Fruit fly (Drosophila melanogaster) whole organism, embryonic: ENCODE measurements around the gene BomBc3.

Experiments used
- Abd-B ChIP-seq: fragments of 200-800 bp; sonication (Bioruptor generic); optimal IDR thresholded peaks from 2 replicates; lab custom pipeline; 2018; ENCODE audit warnings: missing biosample characterization, mild to moderate bottlenecking, missing genetic modification characterization, moderate library complexity
- Atf6 ChIP-seq: fragments of 200-800 bp; sonication (Bioruptor generic); IDR thresholded peaks from 2 replicates; pipeline ENCODE4 v1.3.6; 2022; ENCODE audit warnings: missing biosample characterization, missing genetic modification characterization
- CG15269 ChIP-seq: fragments of 200-800 bp; sonication (Bioruptor generic); optimal IDR thresholded peaks from 2 replicates; lab custom pipeline; 2018; ENCODE audit warnings: missing biosample characterization, mild to moderate bottlenecking, missing genetic modification characterization, moderate library complexity
- CG15479 ChIP-seq: fragments of 200-800 bp; sonication (Bioruptor generic); optimal IDR thresholded peaks from 3 replicates; lab custom pipeline; 2019; ENCODE audit warnings: missing biosample characterization, mild to moderate bottlenecking, missing genetic modification characterization, moderate library complexity
- CG18262 ChIP-seq: fragments of 200-800 bp; optimal IDR thresholded peaks from 3 replicates; lab custom pipeline; 2019; ENCODE audit warnings: missing biosample characterization, mild to moderate bottlenecking, missing genetic modification characterization, moderate library complexity
- CG18764 ChIP-seq: fragments of 200-800 bp; sonication (Bioruptor generic); optimal IDR thresholded peaks from 3 replicates; lab custom pipeline; 2016; ENCODE audit warnings: missing biosample characterization, missing genetic modification characterization
- CG2120 ChIP-seq: fragments of 200-800 bp; sonication (Bioruptor generic); optimal IDR thresholded peaks from 3 replicates; lab custom pipeline; 2016; ENCODE audit warnings: missing biosample characterization, missing genetic modification characterization
- CG2199 ChIP-seq: fragments of 200-800 bp; sonication (Bioruptor generic); IDR thresholded peaks from 3 replicates; pipeline ENCODE4 v1.3.6; 2022; ENCODE audit warnings: missing biosample characterization, missing genetic modification characterization
- CG3065 ChIP-seq: fragments of 200-800 bp; sonication (Bioruptor generic); optimal IDR thresholded peaks from 2 replicates; lab custom pipeline; 2016; ENCODE audit warnings: missing biosample characterization, missing genetic modification characterization
- CG32767 ChIP-seq: fragments of 200-800 bp; sonication (Bioruptor generic); IDR thresholded peaks from 2 replicates; pipeline ENCODE4 v1.3.6; 2022; ENCODE audit warnings: missing biosample characterization, missing genetic modification characterization
- CG3847 ChIP-seq: fragments of 200-800 bp; sonication (Bioruptor generic); IDR thresholded peaks from 2 replicates; pipeline ENCODE4 v1.3.6; 2022; ENCODE audit warnings: missing biosample characterization, missing genetic modification characterization
- CG4360 ChIP-seq: fragments of 200-800 bp; sonication (Bioruptor generic); IDR thresholded peaks from 2 replicates; pipeline ENCODE4 v1.3.6; 2022; ENCODE audit warnings: missing biosample characterization, missing genetic modification characterization
- CG4617 ChIP-seq: fragments of 200-800 bp; sonication (Bioruptor generic); optimal IDR thresholded peaks from 3 replicates; lab custom pipeline; 2016; ENCODE audit warnings: missing biosample characterization, missing genetic modification characterization, borderline replicate concordance
- CG6683 ChIP-seq: fragments of 200-800 bp; sonication (Bioruptor generic); optimal IDR thresholded peaks from 2 replicates; lab custom pipeline; 2017; ENCODE audit warnings: missing biosample characterization, mild to moderate bottlenecking, missing genetic modification characterization, missing genetic modification reagents
- CG7745 ChIP-seq: fragments of 200-800 bp; sonication (Bioruptor generic); optimal IDR thresholded peaks from 2 replicates; lab custom pipeline; 2018; ENCODE audit warnings: missing biosample characterization, mild to moderate bottlenecking, missing genetic modification characterization, moderate library complexity
- CG7963 ChIP-seq: fragments of 200-800 bp; sonication (Bioruptor generic); IDR thresholded peaks from 3 replicates; pipeline ENCODE4 v1.3.6; 2022; ENCODE audit warnings: missing biosample characterization, missing genetic modification characterization; ENCODE audit not compliant: partially characterized antibody
- CG8478 ChIP-seq: fragments of >200 bp; optimal IDR thresholded peaks from 2 replicates; lab custom pipeline; 2018
- CG9817 ChIP-seq: fragments of 200-800 bp; sonication (Bioruptor generic); optimal IDR thresholded peaks from 2 replicates; lab custom pipeline; 2018; ENCODE audit warnings: missing biosample characterization, mild to moderate bottlenecking, missing genetic modification characterization, moderate library complexity
- E2f1 ChIP-seq: fragments of 200-800 bp; sonication (Bioruptor generic); IDR thresholded peaks from 2 replicates; pipeline ENCODE4 v1.3.6; 2022; ENCODE audit warnings: missing biosample characterization, missing genetic modification characterization
- Ets65A ChIP-seq: fragments of 200-800 bp; sonication (Bioruptor generic); peaks from one replicate; lab custom pipeline; 2016; ENCODE audit warnings: missing biosample characterization, missing genetic modification characterization
- Hmx ChIP-seq: fragments of 200-800 bp; sonication (Bioruptor generic); optimal IDR thresholded peaks from 2 replicates; lab custom pipeline; 2016; ENCODE audit warnings: missing biosample characterization, missing genetic modification characterization
- Sin3A ChIP-seq: fragments of >200 bp; optimal IDR thresholded peaks from 2 replicates; lab custom pipeline; 2018
- ab ChIP-seq: fragments of 200-800 bp; sonication (Bioruptor generic); optimal IDR thresholded peaks from 2 replicates; lab custom pipeline; 2016; ENCODE audit warnings: missing biosample characterization, missing genetic modification characterization
- ash1 ChIP-seq: fragments of 200-800 bp; sonication (Bioruptor generic); optimal IDR thresholded peaks from 2 replicates; lab custom pipeline; 2018; ENCODE audit warnings: missing biosample characterization, mild to moderate bottlenecking, missing genetic modification characterization
- ato ChIP-seq: fragments of 200-800 bp; sonication (Bioruptor generic); IDR thresholded peaks from 2 replicates; pipeline ENCODE4 v1.3.6; 2022; ENCODE audit warnings: missing biosample characterization, missing genetic modification characterization; ENCODE audit not compliant: partially characterized antibody
- cato ChIP-seq: fragments of 200-800 bp; sonication (Bioruptor generic); optimal IDR thresholded peaks from 2 replicates; lab custom pipeline; 2016; ENCODE audit warnings: missing biosample characterization, missing genetic modification characterization, borderline replicate concordance
- chm ChIP-seq: fragments of 200-800 bp; sonication (Bioruptor generic); IDR thresholded peaks from 2 replicates; pipeline ENCODE4 v1.3.6; 2022; ENCODE audit warnings: missing biosample characterization, missing genetic modification characterization
- dmrt11E ChIP-seq: fragments of 200-800 bp; sonication (Bioruptor generic); optimal IDR thresholded peaks from 3 replicates; lab custom pipeline; 2018; ENCODE audit warnings: missing biosample characterization, mild to moderate bottlenecking, missing genetic modification characterization, moderate library complexity
- ewg ChIP-seq: fragments of 200-800 bp; sonication (Bioruptor generic); optimal IDR thresholded peaks from 3 replicates; lab custom pipeline; 2017; ENCODE audit warnings: mild to moderate bottlenecking, missing biosample characterization, missing genetic modification reagents, missing genetic modification characterization
- eyg ChIP-seq: fragments of 200-800 bp; sonication (Bioruptor generic); optimal IDR thresholded peaks from 3 replicates; lab custom pipeline; 2016; ENCODE audit warnings: missing biosample characterization, missing genetic modification characterization
- gro ChIP-seq: fragments of 200-800 bp; sonication (Bioruptor generic); optimal IDR thresholded peaks from 2 replicates; lab custom pipeline; 2016; ENCODE audit warnings: missing biosample characterization, missing genetic modification characterization
- ind ChIP-seq: fragments of 200-800 bp; sonication (Bioruptor generic); optimal IDR thresholded peaks from 3 replicates; lab custom pipeline; 2016; ENCODE audit warnings: missing biosample characterization, missing genetic modification characterization
- jumu ChIP-seq: fragments of 200-800 bp; sonication (Bioruptor generic); optimal IDR thresholded peaks from 3 replicates; lab custom pipeline; 2016; ENCODE audit warnings: missing biosample characterization, missing genetic modification characterization
- klu ChIP-seq: fragments of 200-800 bp; sonication (Bioruptor generic); IDR thresholded peaks from 2 replicates; pipeline ENCODE4 v1.3.6; 2022; ENCODE audit warnings: missing biosample characterization, missing genetic modification characterization
- lilli ChIP-seq: fragments of 200-800 bp; sonication (Bioruptor generic); optimal IDR thresholded peaks from 3 replicates; lab custom pipeline; 2016; ENCODE audit warnings: missing biosample characterization, missing genetic modification characterization
- nerfin-1 ChIP-seq: fragments of 200-800 bp; sonication (Bioruptor generic); optimal IDR thresholded peaks from 3 replicates; lab custom pipeline; 2019; ENCODE audit warnings: missing biosample characterization, mild to moderate bottlenecking, missing genetic modification characterization, moderate library complexity
- oc ChIP-seq: fragments of 200-800 bp; sonication (Bioruptor generic); optimal IDR thresholded peaks from 2 replicates; lab custom pipeline; 2018; ENCODE audit warnings: missing biosample characterization, mild to moderate bottlenecking, missing genetic modification characterization, moderate library complexity
- sens ChIP-seq: fragments of 200-800 bp; sonication (Bioruptor generic); peaks from one replicate; lab custom pipeline; 2016; ENCODE audit warnings: missing biosample characterization, missing genetic modification characterization
- sqz ChIP-seq: fragments of 200-800 bp; sonication (Bioruptor generic); optimal IDR thresholded peaks from 3 replicates; lab custom pipeline; 2018; ENCODE audit warnings: missing biosample characterization, mild to moderate bottlenecking, missing genetic modification characterization
- sr ChIP-seq: fragments of 200-800 bp; sonication (Bioruptor generic); IDR thresholded peaks from 3 replicates; pipeline ENCODE4 v1.3.6; 2022; ENCODE audit warnings: missing biosample characterization, missing genetic modification characterization
- tgo ChIP-seq: fragments of 200-800 bp; sonication (Bioruptor generic); IDR thresholded peaks from 3 replicates; pipeline ENCODE4 v1.3.6; 2022; ENCODE audit warnings: missing biosample characterization, missing genetic modification characterization
- tll ChIP-seq, 2 experiments: fragments of 200-800 bp in 1 of 2; fragments of >200 bp in 1 of 2; sonication (Bioruptor generic) in 1 of 2; optimal IDR thresholded peaks; 2 replicates each; lab custom pipeline; 2017 to 2019; ENCODE audit warnings: missing biosample characterization in 2 of 2, missing genetic modification characterization in 2 of 2, mild to moderate bottlenecking in 1 of 2, moderate library complexity in 1 of 2
- twi ChIP-seq: fragments of 200-800 bp; optimal IDR thresholded peaks from 2 replicates; lab custom pipeline; 2019; ENCODE audit warnings: missing biosample characterization, mild to moderate bottlenecking, missing genetic modification characterization, moderate library complexity
- usp ChIP-seq: fragments of >200 bp; optimal IDR thresholded peaks from 2 replicates; lab custom pipeline; 2017; ENCODE audit warnings: missing biosample characterization, missing genetic modification characterization
- vvl ChIP-seq: fragments of 200-800 bp; sonication (Bioruptor generic); IDR thresholded peaks from 2 replicates; pipeline ENCODE4 v1.3.6; 2022; ENCODE audit warnings: missing biosample characterization, missing genetic modification characterization
- wor ChIP-seq: fragments of 200-800 bp; sonication (Bioruptor generic); IDR thresholded peaks from 2 replicates; pipeline ENCODE4 v1.3.6; 2022; ENCODE audit warnings: missing biosample characterization, missing genetic modification characterization
- zen2 ChIP-seq: fragments of 200-800 bp; sonication (Bioruptor generic); IDR thresholded peaks from 3 replicates; pipeline ENCODE4 v1.3.6; 2022; ENCODE audit warnings: missing biosample characterization, missing genetic modification characterization; ENCODE audit not compliant: partially characterized antibody
- zfh1 ChIP-seq: fragments of 200-800 bp; sonication (Bioruptor generic); IDR thresholded peaks from 3 replicates; pipeline ENCODE4 v1.3.6; 2022; ENCODE audit warnings: missing biosample characterization, missing genetic modification characterization

Gene BomBc3

DNA sequence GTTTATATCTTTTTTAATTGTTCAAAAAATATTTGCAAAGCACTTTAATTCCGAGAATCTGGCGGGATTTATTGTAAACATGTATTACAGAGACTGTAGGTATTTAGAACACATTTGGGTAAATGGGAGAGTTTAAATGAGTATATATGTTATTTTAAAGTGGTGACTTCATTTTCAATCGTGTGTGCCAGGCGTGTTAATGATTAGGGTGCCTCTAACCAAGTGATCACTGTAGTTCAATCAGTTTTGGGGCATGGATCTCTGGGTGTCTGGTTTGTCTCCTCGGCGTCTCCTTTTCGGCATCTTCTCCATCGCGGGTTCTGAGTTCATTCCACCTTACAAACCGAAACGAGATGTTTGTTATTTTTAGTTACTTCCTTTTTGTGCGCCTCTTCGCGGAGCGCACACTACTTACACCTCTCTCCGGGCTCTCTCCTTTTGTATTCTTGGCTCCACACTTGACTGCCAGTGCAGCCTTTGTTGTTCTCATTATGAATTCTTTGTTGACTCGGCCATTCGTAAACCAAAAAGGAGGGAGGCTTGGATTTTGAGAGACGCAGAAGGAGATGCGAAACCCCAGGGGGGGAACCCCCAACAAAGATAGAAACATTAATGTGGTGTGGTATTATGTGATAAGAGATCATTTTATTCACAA is 43.0 kb upstream of the BomBc3 start (continued):
- TF ChIP-seq sens (GFP tag; lab: Kevin White, UChicago) (peak; percentile 73), sqz (GFP tag; lab: Kevin White, UChicago) (peak; percentile 7), CG4360 (peak; percentile 23; the same call in 1 of the 2 replicates), CG4617 (GFP tag; lab: Kevin White, UChicago) (no peak), dmrt11E (tag; lab: Kevin White, UChicago) (no peak)

DNA sequence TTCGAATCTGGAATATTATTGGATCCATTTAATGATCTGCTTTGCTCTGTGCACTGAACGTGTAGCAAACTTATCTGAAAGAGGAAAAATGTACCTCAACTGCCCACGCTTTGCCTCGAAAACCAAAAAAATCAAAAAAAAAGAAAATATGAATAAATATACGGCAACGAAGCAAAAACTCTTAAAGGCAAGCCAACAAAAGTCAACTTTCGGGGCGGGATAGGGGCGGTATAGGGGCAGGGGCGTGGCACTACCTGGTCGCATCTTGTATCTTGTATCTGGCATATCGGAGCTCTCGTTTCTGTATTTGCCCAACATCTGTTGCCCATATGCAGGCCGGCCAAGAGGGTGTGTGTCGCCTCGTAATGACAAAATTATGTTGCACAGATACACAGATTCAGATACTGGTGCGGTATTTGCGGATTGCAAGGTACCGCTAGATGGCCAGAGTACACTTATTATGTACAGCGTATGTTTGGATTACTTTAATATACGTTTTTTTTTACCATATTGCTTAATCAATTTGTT is 42.4 kb upstream of the BomBc3 start:
- TF ChIP-seq CG15479 (GFP tag; lab: Kevin White, UChicago) = peak; percentile 29
- no peak for TF ChIP-seq CG9817
- TF ChIP-seq CG2199 (GFP tag; lab: Robert Waterston, UW) = 0 out of 3 replicates have a peak, but pooled peaks have one; percentile 36
- TF ChIP-seq CG18764 (GFP tag; lab: Kevin White, UChicago) = no peak
- TF ChIP-seq Sin3A = no peak
- TF ChIP-seq E2f1 (GFP tag; lab: Robert Waterston, UW) = no peak
- no peak for TF ChIP-seq CG18262 (tag; lab: Kevin White, UChicago)
- no peak for TF ChIP-seq Hmx (GFP tag; lab: Kevin White, UChicago)
- peak; percentile 30 for TF ChIP-seq CG3065 (GFP tag; lab: Kevin White, UChicago)
- TF ChIP-seq Abd-B (GFP tag; lab: Kevin White, UChicago) = no peak
- no peak for TF ChIP-seq sqz (GFP tag; lab: Kevin White, UChicago)
- TF ChIP-seq Atf6 (GFP tag; lab: Robert Waterston, UW) = no peak
- no peak for TF ChIP-seq CG7963 (GFP tag; lab: Robert Waterston, UW)
- no peak for TF ChIP-seq usp
- no peak for TF ChIP-seq zen2 (GFP tag; lab: Robert Waterston, UW)
- TF ChIP-seq twi (tag; lab: Kevin White, UChicago) = peak; percentile 99
- TF ChIP-seq sr (GFP tag; lab: Robert Waterston, UW) = peak; percentile 49; the same call in 1 of the 3 replicates
- TF ChIP-seq sens (GFP tag; lab: Kevin White, UChicago) = peak; percentile 32
- no peak for TF ChIP-seq klu (GFP tag; lab: Robert Waterston, UW)
- peak in 1 of 2 experiments; percentile 94 for TF ChIP-seq tll (GFP tag; optimal IDR thresholded peaks at IDR 0.05; lab: Kevin White, UChicago)
- 0 out of 2 replicates have a peak, but pooled peaks have one; percentile 12 for TF ChIP-seq chm (GFP tag; lab: Robert Waterston, UW)
- no peak for TF ChIP-seq CG15269
- TF ChIP-seq vvl (GFP tag; lab: Robert Waterston, UW) = 0 out of 2 replicates have a peak, but pooled peaks have one; percentile 11
- TF ChIP-seq CG7745 (tag; lab: Kevin White, UChicago) = no peak
- no peak for TF ChIP-seq CG8478
- TF ChIP-seq CG2120 (GFP tag; lab: Kevin White, UChicago) = no peak

DNA sequence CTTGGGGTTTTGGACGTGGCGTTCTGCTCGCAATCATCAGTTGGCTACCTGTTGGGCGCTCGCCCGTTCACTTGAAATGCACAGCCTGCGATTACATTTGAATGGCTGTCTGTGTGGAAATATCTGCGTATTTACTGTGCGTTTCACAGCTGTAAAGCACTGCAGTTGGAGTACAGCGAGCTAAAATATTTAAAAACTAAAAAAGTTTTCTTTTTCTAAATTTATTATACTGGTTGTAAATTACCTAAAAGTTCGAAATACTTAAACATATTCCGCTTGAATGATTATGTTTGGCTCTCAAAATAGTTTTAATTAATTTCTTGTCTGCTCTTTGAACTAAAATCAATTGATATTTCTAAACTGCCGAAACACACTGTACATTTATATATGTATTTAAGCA is 40.6 kb upstream of the BomBc3 start:
- no peak for TF ChIP-seq oc (tag; lab: Kevin White, UChicago)
- 0 out of 2 replicates have a peak, but pooled peaks have one; percentile 7 for TF ChIP-seq chm (GFP tag; lab: Robert Waterston, UW)
- no peak for TF ChIP-seq tgo (GFP tag; lab: Robert Waterston, UW)
- peak; percentile 10 for TF ChIP-seq lilli (GFP tag; lab: Kevin White, UChicago)
- no peak for TF ChIP-seq zfh1 (GFP tag; lab: Robert Waterston, UW)
- TF ChIP-seq CG32767 (GFP tag; lab: Robert Waterston, UW) = no peak
- TF ChIP-seq vvl (GFP tag; lab: Robert Waterston, UW) = 0 out of 2 replicates have a peak, but pooled peaks have one; percentile 6
- no peak for TF ChIP-seq ab (GFP tag; lab: Kevin White, UChicago)
- no peak for TF ChIP-seq nerfin-1 (tag; lab: Kevin White, UChicago)
- TF ChIP-seq Ets65A (GFP tag; lab: Kevin White, UChicago) = no peak
- no peak for TF ChIP-seq CG4360
- TF ChIP-seq eyg (GFP tag; lab: Kevin White, UChicago) = no peak
- TF ChIP-seq ewg (GFP tag; lab: Kevin White, UChicago) = no peak
- TF ChIP-seq ash1 = no peak
- no peak for TF ChIP-seq CG6683 (GFP tag; lab: Kevin White, UChicago)
- no peak for TF ChIP-seq jumu
- TF ChIP-seq gro (GFP tag; lab: Kevin White, UChicago) = no peak
- no peak for TF ChIP-seq ato (GFP tag; lab: Robert Waterston, UW)
- TF ChIP-seq CG3847 (GFP tag; lab: Robert Waterston, UW) = no peak
- no peak for TF ChIP-seq wor
- TF ChIP-seq cato (GFP tag; lab: Kevin White, UChicago) = no peak
- no peak for TF ChIP-seq ind (GFP tag; lab: Kevin White, UChicago)
